Worm (Caenorhabditis elegans) whole organism, young adult: Measurements from ENCODE around the gene T15B7.8.

Experiments
- B0336.3 ChIP-seq: fragments of 200-800 bp; sonication (Bioruptor generic); IDR thresholded peaks from 2 replicates; pipeline ENCODE4 v1.3.6; 2022; ENCODE audit warnings: missing genetic modification characterization, missing compliant biosample characterization
- aptf-2 ChIP-seq: fragments of 200-800 bp; sonication (Bioruptor generic); conservative IDR thresholded peaks from 2 replicates; pipeline ENCODE4 v1.3.6; 2022; ENCODE audit warnings: missing genetic modification reagents, missing genetic modification characterization, missing compliant biosample characterization
- ceh-27 ChIP-seq: fragments of 200-800 bp; sonication (Bioruptor generic); optimal IDR thresholded peaks from 2 replicates; lab custom pipeline; 2018; ENCODE audit warnings: mild to moderate bottlenecking, missing genetic modification characterization, moderate library complexity, missing compliant biosample characterization
- chd-7 ChIP-seq: sonication (generic microtip); optimal IDR thresholded peaks from 2 replicates; lab custom pipeline; 2016; ENCODE audit warnings: mild to moderate bottlenecking, missing genetic modification characterization, moderate library complexity, missing compliant biosample characterization
- lag-1 ChIP-seq: fragments of 200-800 bp; sonication (Bioruptor generic); IDR thresholded peaks from 2 replicates; pipeline ENCODE4 v1.3.6; 2022; ENCODE audit warnings: missing genetic modification reagents, missing genetic modification characterization, missing compliant biosample characterization
- madf-3 ChIP-seq: fragments of 200-800 bp; sonication (Bioruptor generic); IDR thresholded peaks from 2 replicates; pipeline ENCODE4 v1.3.6; 2022; ENCODE audit warnings: missing genetic modification reagents, missing genetic modification characterization, missing compliant biosample characterization
- nfya-1 ChIP-seq: sonication (generic microtip); optimal IDR thresholded peaks from 2 replicates; lab custom pipeline; 2017; ENCODE audit warnings: antibody characterized with exemption, missing compliant biosample characterization, missing genetic modification characterization, borderline replicate concordance; ENCODE audit not compliant: insufficient read depth
- pha-4 ChIP-seq: fragments of 150-350 bp; sonication (generic microtip); optimal IDR thresholded peaks from 2 replicates; lab custom pipeline; 2014; ENCODE audit warnings: missing biosample characterization, missing genetic modification reagents, missing genetic modification characterization
- rec-8 ChIP-seq, 2 experiments: sonication (generic microtip); optimal IDR thresholded peaks; 2 replicates each; lab custom pipeline; 2016; ENCODE audit warnings: mild to moderate bottlenecking in 2 of 2, missing genetic modification characterization in 2 of 2, missing genetic modification reagents in 2 of 2, missing genotype in 2 of 2, missing biosample characterization in 1 of 2, missing compliant biosample characterization in 1 of 2, moderate library complexity in 1 of 2

DNA sequence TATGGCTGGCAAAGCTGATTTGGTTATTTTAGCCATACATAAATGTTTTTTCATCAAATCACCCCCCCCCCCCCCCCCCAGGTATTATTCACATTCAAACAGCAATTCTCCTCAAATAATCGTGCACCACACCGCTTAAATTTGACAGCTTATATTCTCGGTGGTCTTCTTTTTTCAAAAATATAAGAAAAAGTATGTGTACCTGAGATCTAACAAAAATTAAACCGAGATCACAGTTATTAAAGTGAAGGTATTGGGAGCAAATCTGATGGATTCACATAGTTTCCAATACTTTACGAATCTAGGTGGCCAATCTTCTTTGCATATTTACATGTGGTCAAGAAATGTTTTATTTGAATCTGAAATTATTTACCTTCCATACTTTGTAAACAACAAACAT lies 41.4 kb upstream of the T15B7.8 start, which contains the start of gene ZC404.15:
- TF ChIP-seq rec-8 (tag; optimal IDR thresholded peaks at IDR 0.05; lab: Kevin White, UChicago) (no peak), lag-1 (GFP tag; lab: Robert Waterston, UW) (no peak), B0336.3 (GFP tag; lab: Robert Waterston, UW) (no peak), nfya-1 (tag; lab: Kevin White, UChicago) (no peak), madf-3 (GFP tag; lab: Robert Waterston, UW) (no peak), aptf-2 (no peak), ceh-27 (GFP tag; lab: Kevin White, UChicago) (no peak), pha-4 (tag; lab: Kevin White, UChicago) (no peak), chd-7 (tag; lab: Kevin White, UChicago) (no peak)
